Fruit fly (Drosophila melanogaster) whole organism, prepupa: ENCODE measurements around the gene yata.

Experiments used
- Blimp-1 ChIP-seq: fragments of 200-800 bp; sonication (Bioruptor generic); optimal IDR thresholded peaks from 3 replicates; lab custom pipeline; 2017; ENCODE audit warnings: missing biosample characterization, missing genetic modification characterization, mild to moderate bottlenecking, moderate library complexity, missing genetic modification reagents
- CG11294 ChIP-seq: fragments of 200-800 bp; sonication (Bioruptor generic); IDR thresholded peaks from 2 replicates; pipeline ENCODE4 v1.3.6; 2022; ENCODE audit warnings: missing biosample characterization, missing genetic modification characterization
- CG11902 ChIP-seq: fragments of 200-800 bp; sonication (Bioruptor generic); optimal IDR thresholded peaks from 3 replicates; lab custom pipeline; 2016; ENCODE audit warnings: missing biosample characterization, missing genetic modification characterization
- CG6163 ChIP-seq: fragments of 200-800 bp; sonication (Bioruptor generic); IDR thresholded peaks from 3 replicates; pipeline ENCODE4 v1.3.6; 2022; ENCODE audit warnings: missing biosample characterization, missing genetic modification characterization
- CG6808 ChIP-seq: fragments of 200-800 bp; sonication (Bioruptor generic); optimal IDR thresholded peaks from 3 replicates; lab custom pipeline; 2017; ENCODE audit warnings: missing biosample characterization, missing genetic modification characterization, mild to moderate bottlenecking, moderate library complexity, missing genetic modification reagents
- Met ChIP-seq: fragments of 200-800 bp; sonication (Bioruptor generic); optimal IDR thresholded peaks from 3 replicates; lab custom pipeline; 2016; ENCODE audit warnings: missing biosample characterization, missing genetic modification characterization
- OdsH ChIP-seq: fragments of 200-800 bp; sonication (Bioruptor generic); optimal IDR thresholded peaks from 3 replicates; lab custom pipeline; 2016; ENCODE audit warnings: missing biosample characterization, missing genetic modification characterization
- fd85E ChIP-seq: fragments of 200-800 bp; sonication (Bioruptor generic); optimal IDR thresholded peaks from 3 replicates; lab custom pipeline; 2016; ENCODE audit warnings: missing biosample characterization, missing genetic modification characterization
- fkh ChIP-seq: fragments of 200-800 bp; sonication (Bioruptor generic); optimal IDR thresholded peaks from 3 replicates; lab custom pipeline; 2017; ENCODE audit warnings: missing biosample characterization, mild to moderate bottlenecking, missing genetic modification characterization, moderate library complexity

- no peak for TF ChIP-seq CG11902 (GFP tag; lab: Kevin White, UChicago)
- TF ChIP-seq CG6808 (GFP tag; lab: Kevin White, UChicago), result peak; percentile 9
- no peak for TF ChIP-seq Blimp-1 (GFP tag; lab: Kevin White, UChicago)
- no peak for TF ChIP-seq CG6163 (GFP tag; lab: Robert Waterston, UW)
- no peak for TF ChIP-seq fkh (GFP tag; lab: Kevin White, UChicago)
- no peak for TF ChIP-seq Met (GFP tag; lab: Kevin White, UChicago)
- no peak for TF ChIP-seq fd85E
- peak; percentile 22 for TF ChIP-seq OdsH (GFP tag; lab: Kevin White, UChicago)
- TF ChIP-seq CG11294, result no peak
These were observed 11.0 kb downstream of the yata start for dm6 chr3R:29760042-29760441.
